Fruit fly (Drosophila melanogaster) Kc167 (cell line): ENCODE data around the gene Gr93b.

Source experiments
- h ChIP-seq: fragments of >200 bp; optimal IDR thresholded peaks from 3 replicates; lab custom pipeline; 2018; ENCODE audit warnings: missing external identifiers
- psq ChIP-seq: fragments of >200 bp; optimal IDR thresholded peaks from 2 replicates; lab custom pipeline; 2017; ENCODE audit warnings: missing external identifiers
- ttk ChIP-seq: sonication (Bioruptor generic); optimal IDR thresholded peaks from 2 replicates; lab custom pipeline; 2017; ENCODE audit warnings: missing external identifiers

DNA sequence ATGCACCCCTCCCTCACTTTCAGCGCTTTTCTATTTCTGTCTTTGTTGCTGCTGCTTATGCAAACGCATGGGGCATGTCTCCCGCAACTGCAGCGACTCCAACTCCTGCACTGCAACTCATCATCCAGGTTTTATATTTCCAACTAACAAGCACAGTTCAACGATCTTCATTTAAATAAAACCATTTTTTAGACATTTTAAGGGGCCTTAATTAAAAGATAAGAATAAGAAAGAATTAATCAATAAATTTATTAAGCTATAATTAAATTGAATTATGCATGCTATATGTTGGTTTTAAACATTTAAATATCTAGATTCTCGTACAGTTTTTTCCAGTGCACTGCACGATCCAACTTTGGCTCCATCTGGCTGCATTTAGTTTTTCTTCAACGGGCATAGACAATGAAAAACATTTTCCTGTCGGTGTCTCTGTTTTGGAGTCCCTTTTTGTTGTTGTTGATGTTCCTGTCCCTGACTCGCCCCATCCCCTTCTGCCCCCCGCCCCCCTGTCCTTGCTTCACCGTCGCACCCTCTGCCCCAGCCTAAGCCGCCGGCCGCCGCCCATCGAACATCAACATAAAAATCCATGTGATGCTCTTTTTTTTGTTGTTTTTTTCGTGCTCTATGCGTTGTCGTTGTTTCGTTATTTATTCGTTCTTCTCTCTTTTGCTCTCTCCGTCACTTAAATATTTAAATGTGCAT lies 14.6 kb downstream of the Gr93b start:
- TF ChIP-seq h (lab: Kevin White, UChicago) = no peak
- no peak for TF ChIP-seq ttk (lab: Kevin White, UChicago)
- no peak for TF ChIP-seq psq (lab: Kevin White, UChicago)
